Worm (Caenorhabditis elegans) whole organism, late embryonic: ENCODE results near the gene fox-1.

Source experiments
- Y22D7AL.16 ChIP-seq: sonication (generic microtip); optimal IDR thresholded peaks from 2 replicates; lab custom pipeline; 2016; ENCODE audit warnings: missing genetic modification characterization, missing compliant biosample characterization
- ceh-9 ChIP-seq: sonication (generic microtip); optimal IDR thresholded peaks from 2 replicates; lab custom pipeline; 2016; ENCODE audit warnings: mild to moderate bottlenecking, missing genetic modification characterization, inconsistent platforms, missing compliant biosample characterization
- nfya-1 ChIP-seq: sonication (generic microtip); optimal IDR thresholded peaks from 2 replicates; lab custom pipeline; 2017; ENCODE audit warnings: missing genetic modification characterization, mild to moderate bottlenecking, missing compliant biosample characterization, antibody characterized with exemption, moderate library complexity
- nhr-11 ChIP-seq: fragments of 150-350 bp; optimal IDR thresholded peaks from 2 replicates; lab custom pipeline; 2014; ENCODE audit warnings: missing biosample characterization, missing genetic modification characterization
- pag-3 ChIP-seq: sonication (generic microtip); optimal IDR thresholded peaks from 2 replicates; lab custom pipeline; 2016; ENCODE audit warnings: missing compliant biosample characterization, missing genetic modification characterization, borderline replicate concordance
- pax-1 ChIP-seq: fragments of 150-350 bp; optimal IDR thresholded peaks from 2 replicates; lab custom pipeline; 2014; ENCODE audit warnings: missing biosample characterization, missing genetic modification characterization
- unc-86 ChIP-seq: sonication (generic microtip); optimal IDR thresholded peaks from 2 replicates; lab custom pipeline; 2016; ENCODE audit warnings: missing genetic modification characterization, missing compliant biosample characterization
- ztf-16 ChIP-seq: sonication (generic microtip); optimal IDR thresholded peaks from 2 replicates; lab custom pipeline; 2017; ENCODE audit warnings: missing genetic modification characterization, missing compliant biosample characterization

DNA sequence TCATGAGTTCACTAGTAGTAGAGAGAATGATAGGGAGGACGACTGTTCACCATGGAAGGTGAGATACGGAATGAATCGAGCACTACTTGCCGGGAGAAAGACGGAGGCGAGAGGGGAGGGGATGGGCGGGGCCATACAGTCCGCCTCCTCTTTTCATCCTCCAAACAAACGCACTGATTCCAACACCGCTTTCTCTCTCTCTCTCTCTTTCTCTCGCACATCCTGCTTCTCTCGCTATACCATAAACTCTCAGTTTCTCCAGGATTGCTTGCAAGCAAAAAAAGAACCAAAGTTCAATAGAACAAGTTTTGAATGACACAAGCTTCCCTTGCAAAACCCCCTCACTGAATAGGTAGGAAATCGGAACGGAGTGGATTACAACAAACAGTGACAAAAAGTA lies 24.3 kb downstream of the fox-1 start:
- no peak for TF ChIP-seq Y22D7AL.16 (tag; lab: Kevin White, UChicago)
- TF ChIP-seq pax-1: no peak
- no peak for TF ChIP-seq ztf-16 (tag; lab: Kevin White, UChicago)
- TF ChIP-seq pag-3 (tag; lab: Kevin White, UChicago): no peak
- no peak for TF ChIP-seq nhr-11 (tag; lab: Kevin White, UChicago)
- TF ChIP-seq unc-86: no peak
- no peak for TF ChIP-seq nfya-1 (tag; lab: Kevin White, UChicago)
- no peak for TF ChIP-seq ceh-9 (tag; lab: Kevin White, UChicago)
